Worm (Caenorhabditis elegans): ENCODE data around the gene F59D12.2.

F59D12.2 gene

ce11 chrX:15706108-15706676 is 30.7 kb upstream of the F59D12.2 start (continued):
- TF ChIP-seq fos-1 (tag; optimal IDR thresholded peaks at IDR 0.05) = no peak
- no peak for TF ChIP-seq ces-1 (GFP tag; optimal IDR thresholded peaks at IDR 0.05)
- TF ChIP-seq mab-9 (GFP tag; IDR thresholded peaks at IDR 0.05) = no peak
- TF ChIP-seq blmp-1 (tag; optimal IDR thresholded peaks at IDR 0.05) = peak; percentile 50
- peak; percentile 57 for TF ChIP-seq snu-23 (GFP tag; optimal IDR thresholded peaks at IDR 0.05)
- TF ChIP-seq egl-27 (tag; optimal IDR thresholded peaks at IDR 0.05) = no peak
- no peak for TF ChIP-seq aly-2 (tag; optimal IDR thresholded peaks at IDR 0.05)
- no peak for TF ChIP-seq ama-1 (optimal IDR thresholded peaks at IDR 0.05)
- no peak for TF ChIP-seq sup-37 (GFP tag; optimal IDR thresholded peaks at IDR 0.05)
- no peak for TF ChIP-seq ceh-82 (tag; optimal IDR thresholded peaks at IDR 0.05)
- TF ChIP-seq nhr-20 (tag; optimal IDR thresholded peaks at IDR 0.05) = peak; percentile 77
- TF ChIP-seq nhr-237 (tag; optimal IDR thresholded peaks at IDR 0.05) = no peak
- no peak for TF ChIP-seq unc-62 (GFP tag; optimal IDR thresholded peaks at IDR 0.05)
- TF ChIP-seq ztf-4 (tag; optimal IDR thresholded peaks at IDR 0.05) = no peak
- TF ChIP-seq nhr-47 (tag; optimal IDR thresholded peaks at IDR 0.05) = peak; percentile 20
- TF ChIP-seq C04F5.9 (tag; optimal IDR thresholded peaks at IDR 0.05) = no peak
- no peak for TF ChIP-seq nhr-84 (tag; optimal IDR thresholded peaks at IDR 0.05)
- TF ChIP-seq vab-15 (tag; optimal IDR thresholded peaks at IDR 0.05) = peak; percentile 87
- no peak for TF ChIP-seq C34B4.2 (tag; optimal IDR thresholded peaks at IDR 0.05)
- peak; percentile 43 for TF ChIP-seq nhr-19 (GFP tag; conservative IDR thresholded peaks at IDR 0.05)
- TF ChIP-seq lin-39 (tag; optimal IDR thresholded peaks at IDR 0.05) = no peak
- no peak for TF ChIP-seq unc-98 (GFP tag; IDR thresholded peaks at IDR 0.05)
- TF ChIP-seq jun-1 (tag; optimal IDR thresholded peaks at IDR 0.05) = no peak
- no peak for TF ChIP-seq ets-5 (GFP tag; IDR thresholded peaks at IDR 0.05)
- peak; percentile 50 for TF ChIP-seq tbx-2 (tag; optimal IDR thresholded peaks at IDR 0.05)
- TF ChIP-seq skn-1 (tag; optimal IDR thresholded peaks at IDR 0.05) = no peak
- TF ChIP-seq lir-3 (tag; optimal IDR thresholded peaks at IDR 0.05; ENCODE audit: poor library complexity) = no peak
- peak; percentile 72 for TF ChIP-seq lin-14 (GFP tag; optimal IDR thresholded peaks at IDR 0.05)
- no peak for TF ChIP-seq unc-86 (tag; optimal IDR thresholded peaks at IDR 0.05)
- peak; percentile 45 for TF ChIP-seq mef-2 (tag; optimal IDR thresholded peaks at IDR 0.05)
- no peak for TF ChIP-seq fkh-10 (GFP tag; optimal IDR thresholded peaks at IDR 0.05)
- no peak for TF ChIP-seq lin-13 (GFP tag; optimal IDR thresholded peaks at IDR 0.05)
- TF ChIP-seq zip-4 (GFP tag; optimal IDR thresholded peaks at IDR 0.05) = no peak
- no peak for TF ChIP-seq nhr-76 (tag; optimal IDR thresholded peaks at IDR 0.05)
- TF ChIP-seq hlh-17 (GFP tag; optimal IDR thresholded peaks at IDR 0.05; ENCODE audit: borderline replicate concordance) = no peak
- TF ChIP-seq efl-3 (GFP tag; optimal IDR thresholded peaks at IDR 0.05) = no peak
- no peak for TF ChIP-seq nhr-28 (tag; optimal IDR thresholded peaks at IDR 0.05)
- no peak for TF ChIP-seq egl-13 (tag; optimal IDR thresholded peaks at IDR 0.05)
- TF ChIP-seq pax-3 (tag; optimal IDR thresholded peaks at IDR 0.05) = no peak
- TF ChIP-seq nhr-85 (tag) = peak; percentile 97

- TF ChIP-seq nhr-71 (tag; optimal IDR thresholded peaks at IDR 0.05) (peak; percentile 78), elt-2 (tag; optimal IDR thresholded peaks at IDR 0.05) (peak; percentile 87), nhr-12 (tag; optimal IDR thresholded peaks at IDR 0.05) (no peak), snu-23 (GFP tag; optimal IDR thresholded peaks at IDR 0.05) (peak; percentile 61), efl-1 (optimal IDR thresholded peaks at IDR 0.05) (no peak), efl-1 (GFP tag; optimal IDR thresholded peaks at IDR 0.05 in 1 of 2) (peak in 1 of 2 experiments; percentile 33), unc-130 (tag; optimal IDR thresholded peaks at IDR 0.05) (no peak), nhr-19 (GFP tag; conservative IDR thresholded peaks at IDR 0.05) (peak; percentile 30; the same call in 1 of the 2 replicates), tbx-2 (tag; optimal IDR thresholded peaks at IDR 0.05) (peak; percentile 13), alr-1 (tag; optimal IDR thresholded peaks at IDR 0.05; ENCODE audit: borderline replicate concordance) (no peak), mdl-1 (tag; optimal IDR thresholded peaks at IDR 0.05) (peak in 1 of 2 experiments; percentile 26), grh-1 (GFP tag; IDR thresholded peaks at IDR 0.05) (0 out of 2 replicates have a peak, but pooled peaks have one; percentile 44), lin-13 (GFP tag; optimal IDR thresholded peaks at IDR 0.05) (peak; percentile 11), C04F5.9 (tag; optimal IDR thresholded peaks at IDR 0.05) (no peak), lin-14 (GFP tag; optimal IDR thresholded peaks at IDR 0.05) (peak; percentile 46), blmp-1 (tag; optimal IDR thresholded peaks at IDR 0.05) (peak; percentile 10), aha-1 (tag; optimal IDR thresholded peaks at IDR 0.05) (no peak), elt-3 (tag; optimal IDR thresholded peaks at IDR 0.05) (peak in 5 of 6 experiments; percentile 78 to 93 (median 91)), nhr-47 (tag; optimal IDR thresholded peaks at IDR 0.05) (peak; percentile 19), hlh-17 (GFP tag; optimal IDR thresholded peaks at IDR 0.05; ENCODE audit: borderline replicate concordance) (no peak), hpl-2 (GFP tag; optimal IDR thresholded peaks at IDR 0.05) (no peak)
Observed at ce11 chrX:15704579-15705110, 29.1 kb upstream of the F59D12.2 start.

Data from whole organism, L1 larva.